Worm (Caenorhabditis elegans): ENCODE data around the gene hsp-12.6.

Gene hsp-12.6

DNA sequence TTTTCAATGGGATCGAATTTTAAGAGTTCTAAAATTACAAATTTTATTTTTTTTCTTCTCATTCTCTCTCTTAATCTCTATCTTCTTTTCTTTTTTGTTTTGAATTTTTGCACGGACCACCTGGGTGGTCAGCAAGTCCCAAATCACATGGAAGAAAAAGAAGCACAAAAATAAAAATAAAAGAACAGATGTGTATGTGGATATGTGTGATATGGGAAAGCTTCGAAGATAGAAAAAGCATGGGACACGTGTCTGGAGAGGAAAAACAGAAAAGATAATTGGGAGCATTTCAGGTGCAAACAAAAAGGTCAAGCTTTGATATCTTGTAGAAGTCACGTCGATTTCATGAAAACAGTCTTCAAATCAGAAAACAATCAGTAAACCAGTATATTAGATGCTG is at the start of gene hsp-12.6:
TSS of gene hsp-12.6 (minus strand) at position 20 of the 400 bp plus-strand sequence.
- no peak for TF ChIP-seq ref-1 (GFP tag; conservative IDR thresholded peaks at IDR 0.05)
- no peak for TF ChIP-seq klf-2 (GFP tag; conservative IDR thresholded peaks at IDR 0.05)
- no peak for TF ChIP-seq ztf-23 (GFP tag; IDR thresholded peaks at IDR 0.05)
- TF ChIP-seq cog-1 (tag; optimal IDR thresholded peaks at IDR 0.05), result no peak
- no peak for TF ChIP-seq ztf-29 (GFP tag; IDR thresholded peaks at IDR 0.05)
- no peak for TF ChIP-seq T22C8.4 (GFP tag; IDR thresholded peaks at IDR 0.05)
- no peak for TF ChIP-seq med-1 (GFP tag; optimal IDR thresholded peaks at IDR 0.05; ENCODE audit: insufficient read depth)
- TF ChIP-seq tab-1 (GFP tag; IDR thresholded peaks at IDR 0.05), result no peak
- TF ChIP-seq flt-1 (GFP tag; IDR thresholded peaks at IDR 0.05), result no peak

DNA sequence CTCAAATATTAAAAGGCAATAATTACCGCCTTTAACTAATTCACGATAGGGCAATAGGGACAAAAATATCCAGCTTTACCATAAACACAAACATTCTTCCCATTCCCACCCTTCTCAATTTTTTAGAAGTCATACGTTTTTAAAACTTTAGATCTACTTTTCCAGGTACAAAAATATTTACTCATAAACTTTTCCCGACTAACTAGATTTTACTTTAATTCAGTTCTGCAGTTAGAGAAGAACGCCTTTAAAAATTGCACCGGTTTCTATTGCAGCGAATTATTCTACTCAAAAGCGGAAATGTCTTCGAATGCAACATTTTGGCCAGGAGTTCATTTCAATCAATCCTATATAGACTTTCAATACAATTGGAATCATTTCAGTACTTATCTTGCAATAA is 49.3 kb upstream of the hsp-12.6 start, which contains the start of gene sru-3:
TSS of gene sru-3 (plus strand) at position 301 of the 400 bp plus-strand sequence.
- no peak for TF ChIP-seq T22C8.4 (GFP tag; IDR thresholded peaks at IDR 0.05)
- TF ChIP-seq cog-1 (tag; optimal IDR thresholded peaks at IDR 0.05), result no peak
- no peak for TF ChIP-seq ztf-29 (GFP tag; IDR thresholded peaks at IDR 0.05)
- no peak for TF ChIP-seq ztf-23 (GFP tag; IDR thresholded peaks at IDR 0.05)
- TF ChIP-seq ref-1 (GFP tag; conservative IDR thresholded peaks at IDR 0.05), result no peak
- no peak for TF ChIP-seq flt-1 (GFP tag; IDR thresholded peaks at IDR 0.05)
- no peak for TF ChIP-seq klf-2 (GFP tag; conservative IDR thresholded peaks at IDR 0.05)
- no peak for TF ChIP-seq med-1 (GFP tag; optimal IDR thresholded peaks at IDR 0.05; ENCODE audit: insufficient read depth)
- TF ChIP-seq tab-1 (GFP tag; IDR thresholded peaks at IDR 0.05), result no peak

DNA sequence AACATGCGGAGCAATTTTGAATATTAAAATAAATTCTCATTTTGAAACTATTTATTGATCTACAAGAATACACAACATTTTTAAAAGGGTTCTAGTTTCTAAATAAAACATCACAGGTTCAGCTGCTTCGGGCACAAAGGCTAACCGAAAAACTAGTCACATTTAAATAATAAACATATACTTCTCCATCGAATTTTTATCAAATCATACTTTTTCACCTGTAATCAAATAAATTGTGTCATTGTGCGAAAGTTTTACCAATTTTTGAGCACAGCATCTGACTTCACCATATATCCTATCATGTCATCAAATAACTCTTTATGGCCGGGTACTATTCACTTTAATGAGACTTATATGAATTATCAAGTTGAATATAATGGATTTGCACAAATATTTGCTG is 43.3 kb upstream of the hsp-12.6 start, which contains the start of gene sru-6:
TSS of gene sru-6 (plus strand) at position 301 of the 400 bp plus-strand sequence.
- TF ChIP-seq cog-1 (tag; optimal IDR thresholded peaks at IDR 0.05), result no peak
- TF ChIP-seq ref-1 (GFP tag; conservative IDR thresholded peaks at IDR 0.05), result no peak
- TF ChIP-seq ztf-29 (GFP tag; IDR thresholded peaks at IDR 0.05), result no peak
- no peak for TF ChIP-seq flt-1 (GFP tag; IDR thresholded peaks at IDR 0.05)
- no peak for TF ChIP-seq tab-1 (GFP tag; IDR thresholded peaks at IDR 0.05)
- no peak for TF ChIP-seq T22C8.4 (GFP tag; IDR thresholded peaks at IDR 0.05)
- no peak for TF ChIP-seq klf-2 (GFP tag; conservative IDR thresholded peaks at IDR 0.05)

DNA sequence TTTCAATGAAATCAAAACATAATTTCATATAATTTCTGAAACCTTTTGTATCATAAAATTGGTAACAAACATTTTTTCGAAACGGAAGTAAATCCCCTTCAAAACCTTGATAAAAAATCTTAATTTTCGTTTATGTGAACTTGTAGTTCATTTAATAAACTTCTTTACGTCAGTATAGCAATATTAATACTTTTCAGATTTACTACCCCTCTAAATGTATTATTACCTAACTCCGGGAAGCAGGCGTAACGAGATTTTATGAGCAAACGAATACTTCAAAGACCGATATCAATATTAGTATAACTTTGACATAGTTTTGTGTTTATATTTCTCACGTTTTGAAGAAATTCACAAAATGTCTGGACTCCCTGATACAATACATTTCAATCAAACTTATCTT is 41.3 kb upstream of the hsp-12.6 start, which contains the start of gene sru-1:
TSS of gene sru-1 (plus strand) at position 301 of the 400 bp plus-strand sequence.
- TF ChIP-seq ztf-23 (GFP tag; IDR thresholded peaks at IDR 0.05), result no peak
- TF ChIP-seq ref-1 (GFP tag; conservative IDR thresholded peaks at IDR 0.05), result no peak
- no peak for TF ChIP-seq med-1 (GFP tag; optimal IDR thresholded peaks at IDR 0.05; ENCODE audit: insufficient read depth)
- no peak for TF ChIP-seq ztf-29 (GFP tag; IDR thresholded peaks at IDR 0.05)

DNA sequence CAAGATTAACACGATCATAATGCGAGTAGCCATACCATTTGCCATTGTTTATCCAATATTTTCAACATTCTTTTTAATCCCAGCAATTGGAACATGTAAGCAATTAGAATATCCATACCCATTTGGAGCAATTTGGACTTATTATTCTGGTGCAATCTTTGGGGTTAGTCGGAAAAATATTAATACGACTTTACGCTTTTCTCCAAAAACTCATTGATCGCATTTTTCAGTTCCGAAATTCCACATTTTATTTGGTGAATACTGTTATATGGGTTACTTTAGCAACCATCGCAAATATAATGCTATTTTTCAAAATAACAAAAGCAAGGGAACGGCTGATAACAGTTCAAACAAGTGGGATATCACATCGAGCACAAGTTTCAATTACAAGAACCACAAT is 39.8 kb upstream of the hsp-12.6 start:
- no peak for TF ChIP-seq flt-1 (GFP tag; IDR thresholded peaks at IDR 0.05)
- TF ChIP-seq ref-1 (GFP tag; conservative IDR thresholded peaks at IDR 0.05), result no peak
- no peak for TF ChIP-seq med-1 (GFP tag; optimal IDR thresholded peaks at IDR 0.05; ENCODE audit: insufficient read depth)
- no peak for TF ChIP-seq klf-2 (GFP tag; conservative IDR thresholded peaks at IDR 0.05)
- TF ChIP-seq tab-1 (GFP tag; IDR thresholded peaks at IDR 0.05), result no peak
- TF ChIP-seq ztf-29 (GFP tag; IDR thresholded peaks at IDR 0.05), result no peak
- no peak for TF ChIP-seq T22C8.4 (GFP tag; IDR thresholded peaks at IDR 0.05)
- no peak for TF ChIP-seq cog-1 (tag; optimal IDR thresholded peaks at IDR 0.05)
- TF ChIP-seq ztf-23 (GFP tag; IDR thresholded peaks at IDR 0.05), result no peak

DNA sequence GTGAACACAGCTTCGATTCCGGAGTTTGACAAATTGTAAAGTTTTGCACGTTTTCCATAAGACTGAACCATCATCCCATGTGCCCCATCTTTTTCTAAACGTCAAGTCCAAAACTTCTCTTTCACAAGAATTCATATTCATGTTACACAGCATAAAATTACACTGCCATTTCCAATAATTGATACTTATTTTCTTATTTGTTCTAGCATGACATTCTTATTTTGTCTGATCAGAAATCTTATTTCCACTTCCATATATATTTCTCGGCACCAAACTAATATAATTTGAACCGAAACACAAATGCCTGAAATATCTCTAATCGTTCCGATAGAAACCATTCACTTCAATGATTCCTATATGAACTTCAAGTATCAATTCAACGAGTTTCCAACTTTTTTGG is 38.9 kb upstream of the hsp-12.6 start, which contains the start of gene sru-2:
TSS of gene sru-2 (plus strand) at position 301 of the 400 bp plus-strand sequence.
- no peak for TF ChIP-seq med-1 (GFP tag; optimal IDR thresholded peaks at IDR 0.05; ENCODE audit: insufficient read depth)
- TF ChIP-seq ztf-29 (GFP tag; IDR thresholded peaks at IDR 0.05), result no peak
- TF ChIP-seq ztf-23 (GFP tag; IDR thresholded peaks at IDR 0.05), result no peak
- TF ChIP-seq tab-1 (GFP tag; IDR thresholded peaks at IDR 0.05), result no peak
- no peak for TF ChIP-seq flt-1 (GFP tag; IDR thresholded peaks at IDR 0.05)
- TF ChIP-seq cog-1 (tag; optimal IDR thresholded peaks at IDR 0.05), result no peak
- TF ChIP-seq klf-2 (GFP tag; conservative IDR thresholded peaks at IDR 0.05), result no peak
- TF ChIP-seq ref-1 (GFP tag; conservative IDR thresholded peaks at IDR 0.05), result no peak
- TF ChIP-seq T22C8.4 (GFP tag; IDR thresholded peaks at IDR 0.05), result no peak

DNA sequence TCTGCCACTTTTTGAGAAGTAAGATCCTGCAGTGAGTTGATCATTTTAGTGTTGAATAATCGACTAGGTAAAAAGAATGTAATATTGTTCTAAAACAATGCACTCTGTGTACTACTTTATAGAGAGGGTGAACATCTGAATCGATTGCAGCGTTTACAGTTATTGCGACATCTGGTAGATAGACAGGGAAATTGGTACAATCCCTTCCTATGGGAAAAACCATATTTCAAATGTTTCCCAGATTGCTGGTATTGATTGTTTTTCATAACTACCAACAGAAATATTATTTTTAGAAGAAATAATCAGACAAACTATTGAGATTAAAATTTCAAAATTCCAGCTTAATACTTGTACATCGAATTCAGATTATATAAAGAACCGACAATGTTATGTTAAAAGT is 38.0 kb upstream of the hsp-12.6 start, which contains the start of gene gadr-2:
TSS of gene gadr-2 (minus strand) at position 101 of the 400 bp plus-strand sequence.
- TF ChIP-seq cog-1 (tag; optimal IDR thresholded peaks at IDR 0.05) (no peak), flt-1 (GFP tag; IDR thresholded peaks at IDR 0.05) (no peak), T22C8.4 (GFP tag; IDR thresholded peaks at IDR 0.05) (no peak), ref-1 (GFP tag; conservative IDR thresholded peaks at IDR 0.05) (no peak), klf-2 (GFP tag; conservative IDR thresholded peaks at IDR 0.05) (no peak), med-1 (GFP tag; optimal IDR thresholded peaks at IDR 0.05; ENCODE audit: insufficient read depth) (no peak), ztf-29 (GFP tag; IDR thresholded peaks at IDR 0.05) (no peak), tab-1 (GFP tag; IDR thresholded peaks at IDR 0.05) (no peak), ztf-23 (GFP tag; IDR thresholded peaks at IDR 0.05) (no peak)

DNA sequence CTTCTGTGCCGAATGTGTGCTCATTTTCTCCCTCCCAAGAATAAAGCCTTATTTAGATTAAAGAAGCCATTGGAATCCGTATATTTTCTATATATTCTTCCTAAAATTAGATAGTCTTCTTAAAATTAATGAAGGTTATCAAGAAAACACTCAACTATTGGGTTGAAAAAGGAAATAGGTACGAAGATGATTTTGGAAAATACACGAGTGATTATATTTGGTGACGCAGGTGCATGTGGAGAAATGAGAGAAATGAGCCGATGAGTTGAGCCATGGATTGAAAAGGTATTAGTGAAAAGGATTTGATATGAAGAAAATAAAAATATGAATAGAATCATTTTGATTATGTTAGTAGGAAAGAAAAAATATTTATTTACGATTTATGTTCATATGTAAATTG is 33.9 kb upstream of the hsp-12.6 start, which contains the start of gene cng-3:
TSS of gene cng-3 (minus strand) at position 102 of the 400 bp plus-strand sequence.
- TF ChIP-seq tab-1 (GFP tag; IDR thresholded peaks at IDR 0.05) (no peak), cog-1 (tag; optimal IDR thresholded peaks at IDR 0.05) (no peak), ztf-23 (GFP tag; IDR thresholded peaks at IDR 0.05) (no peak), ztf-29 (GFP tag; IDR thresholded peaks at IDR 0.05) (no peak), klf-2 (GFP tag; conservative IDR thresholded peaks at IDR 0.05) (no peak), med-1 (GFP tag; optimal IDR thresholded peaks at IDR 0.05; ENCODE audit: insufficient read depth) (no peak), T22C8.4 (GFP tag; IDR thresholded peaks at IDR 0.05) (no peak)

DNA sequence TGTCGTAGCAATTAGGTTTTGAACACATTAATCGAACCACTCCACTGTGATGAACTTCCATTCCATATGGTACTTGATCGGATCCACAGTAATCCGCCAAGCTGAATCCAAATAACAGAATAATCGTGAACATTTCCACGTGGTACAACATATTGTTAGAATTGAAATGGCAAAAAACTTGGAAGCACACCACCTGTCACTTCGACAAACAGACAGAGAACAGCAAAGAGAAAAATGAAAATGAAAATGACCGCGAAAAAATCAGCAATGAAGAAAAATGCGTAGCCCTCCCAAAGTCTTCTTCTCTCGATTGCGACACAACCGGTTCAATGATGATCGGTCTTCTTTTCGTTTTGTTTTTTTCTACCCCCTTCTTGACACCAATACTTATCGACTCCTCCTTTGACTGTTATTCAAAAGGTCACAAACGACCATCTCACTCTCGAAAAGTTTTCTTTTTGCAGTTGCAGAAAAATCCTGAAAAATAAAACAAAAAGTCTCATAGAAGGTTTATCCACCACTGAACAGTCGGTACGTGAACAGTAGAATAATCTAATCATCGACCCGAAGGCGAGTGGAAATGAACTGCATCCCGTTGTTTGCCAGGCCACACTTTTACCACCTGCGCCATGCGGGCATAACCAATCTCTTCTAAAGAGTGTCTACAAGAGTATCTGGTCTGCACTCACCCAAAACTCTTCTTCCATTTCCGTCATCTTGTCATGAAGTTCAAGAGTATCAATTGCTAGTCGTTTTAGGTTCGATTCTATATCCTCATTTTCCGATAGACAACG is 30.3 kb upstream of the hsp-12.6 start, which contains the start of gene wrt-3:
TSS of gene wrt-3 (minus strand) at position 322 of the 794 bp plus-strand sequence.
- peak; percentile 99 for TF ChIP-seq flt-1 (GFP tag; IDR thresholded peaks at IDR 0.05)
- no peak; the same call in 1 of the 2 replicates for TF ChIP-seq ztf-29 (GFP tag; IDR thresholded peaks at IDR 0.05)
- peak; percentile 58 for TF ChIP-seq cog-1 (tag; optimal IDR thresholded peaks at IDR 0.05)
- TF ChIP-seq T22C8.4 (GFP tag; IDR thresholded peaks at IDR 0.05), result peak; percentile 95
- peak; percentile 89 for TF ChIP-seq med-1 (GFP tag; optimal IDR thresholded peaks at IDR 0.05; ENCODE audit: insufficient read depth)
- no peak; the same call in 1 of the 2 replicates for TF ChIP-seq klf-2 (GFP tag; conservative IDR thresholded peaks at IDR 0.05)
- peak; percentile 95 for TF ChIP-seq ref-1 (GFP tag; conservative IDR thresholded peaks at IDR 0.05)
- TF ChIP-seq ztf-23 (GFP tag; IDR thresholded peaks at IDR 0.05), result peak; percentile 96
- TF ChIP-seq tab-1 (GFP tag; IDR thresholded peaks at IDR 0.05), result peak; percentile 98

All from whole organism, midembryonic.